Worm (Caenorhabditis elegans) whole organism, L1 larva: Measurements from ENCODE around the gene tmed-12.

Experiments used
- alr-1 ChIP-seq: fragments of 200-800 bp; sonication (Bioruptor generic); optimal IDR thresholded peaks from 2 replicates; lab custom pipeline; 2018; ENCODE audit warnings: borderline replicate concordance, mild to moderate bottlenecking, missing genetic modification characterization, missing compliant biosample characterization
- ces-1 ChIP-seq: fragments of 150-350 bp; optimal IDR thresholded peaks from 2 replicates; lab custom pipeline; 2014; ENCODE audit warnings: missing biosample characterization, missing genetic modification reagents, missing genetic modification characterization
- fos-1 ChIP-seq: fragments of 150-350 bp; optimal IDR thresholded peaks from 2 replicates; lab custom pipeline; 2014; ENCODE audit warnings: missing biosample characterization, missing genetic modification characterization
- nhr-28 ChIP-seq: fragments of 150-350 bp; optimal IDR thresholded peaks from 2 replicates; lab custom pipeline; 2014; ENCODE audit warnings: missing biosample characterization, missing genetic modification characterization
- tbx-2 ChIP-seq: sonication (generic microtip); optimal IDR thresholded peaks from 2 replicates; lab custom pipeline; 2016; ENCODE audit warnings: missing genetic modification characterization, missing compliant biosample characterization

ce11 chrX:147824-148223 is 15.1 kb downstream of the tmed-12 start, which contains the start of gene Y73B3A.11:
- TF ChIP-seq alr-1 (tag; lab: Kevin White, UChicago) = no peak
- no peak for TF ChIP-seq nhr-28 (tag; lab: Kevin White, UChicago)
- TF ChIP-seq fos-1 (tag; lab: Kevin White, UChicago) = no peak
- TF ChIP-seq ces-1 (GFP tag; lab: Kevin White, UChicago) = no peak
- TF ChIP-seq tbx-2 (tag; lab: Kevin White, UChicago) = no peak
